Fruit fly (Drosophila melanogaster) Kc167 (cell line): ENCODE measurements around the gene Cyp9f3.

Source experiments
- h ChIP-seq: fragments of >200 bp; optimal IDR thresholded peaks from 3 replicates; lab custom pipeline; 2018; ENCODE audit warnings: missing external identifiers
- ttk ChIP-seq: sonication (Bioruptor generic); optimal IDR thresholded peaks from 2 replicates; lab custom pipeline; 2017; ENCODE audit warnings: missing external identifiers

dm6 chr3R:12376828-12377227 lies 21.9 kb downstream of the Cyp9f3 start, which contains the start of gene GstD6:
- TF ChIP-seq h = no peak
- no peak for TF ChIP-seq ttk
